Fruit fly (Drosophila melanogaster): ENCODE measurements around the gene CG7768.

dm6 chr3L:14185049-14185448, 33.0 kb upstream of the CG7768 start:
- TF ChIP-seq Smox (GFP tag; optimal IDR thresholded peaks at IDR 0.05) (no peak), Hr39 (GFP tag; optimal IDR thresholded peaks at IDR 0.05) (no peak), svp (GFP tag) (no peak), CG10669 (GFP tag; optimal IDR thresholded peaks at IDR 0.05) (no peak), CG11902 (GFP tag; optimal IDR thresholded peaks at IDR 0.05) (no peak)

Data from whole organism, prepupa.